Worm (Caenorhabditis elegans) whole organism, L2 larva: Measurements from ENCODE around the gene C30G7.5.

ENCODE experiments used
- ama-1 ChIP-seq: fragments of 150-350 bp; optimal IDR thresholded peaks from 2 replicates; lab custom pipeline; 2018; ENCODE audit warnings: inconsistent platforms
- ceh-82 ChIP-seq: fragments of 150-350 bp; optimal IDR thresholded peaks from 2 replicates; lab custom pipeline; 2014; ENCODE audit warnings: missing biosample characterization, missing genetic modification characterization
- crh-2 ChIP-seq: sonication (generic microtip); optimal IDR thresholded peaks from 2 replicates; lab custom pipeline; 2017; ENCODE audit warnings: missing biosample characterization, missing genetic modification characterization
- nhr-10 ChIP-seq: sonication (generic microtip); optimal IDR thresholded peaks from 2 replicates; lab custom pipeline; 2017; ENCODE audit warnings: missing biosample characterization, missing genetic modification characterization
- nhr-77 ChIP-seq: fragments of 150-350 bp; optimal IDR thresholded peaks from 2 replicates; lab custom pipeline; 2014; ENCODE audit warnings: missing biosample characterization, missing genetic modification characterization
- snpc-4 ChIP-seq: fragments of 150-350 bp; optimal IDR thresholded peaks from 2 replicates; lab custom pipeline; 2014; ENCODE audit warnings: missing biosample characterization, missing genetic modification characterization
- unc-55 ChIP-seq: fragments of 150-350 bp; sonication (generic microtip); optimal IDR thresholded peaks from 3 replicates; lab custom pipeline; 2014; ENCODE audit warnings: missing biosample characterization, missing genetic modification reagents, missing genetic modification characterization

ce11 chrV:14993620-14994019 is 39.1 kb upstream of the C30G7.5 start, which contains the start of gene fil-1:
- no peak for TF ChIP-seq crh-2 (tag; lab: Kevin White, UChicago)
- TF ChIP-seq ama-1 (lab: Kevin White, UChicago) = no peak
- TF ChIP-seq nhr-77 (tag; lab: Kevin White, UChicago) = no peak
- no peak for TF ChIP-seq snpc-4
- TF ChIP-seq nhr-10 (tag; lab: Kevin White, UChicago) = no peak
- no peak for TF ChIP-seq ceh-82 (tag; lab: Kevin White, UChicago)
- no peak for TF ChIP-seq unc-55 (GFP tag; lab: Kevin White, UChicago)
